Fruit fly (Drosophila melanogaster) S2 (cell line): ENCODE data around the gene CG42449.

ENCODE experiments used
- CG8478 ChIP-seq: fragments of >200 bp; optimal IDR thresholded peaks from 2 replicates; lab custom pipeline; 2018
- CTCF ChIP-seq, 2 experiments: fragments of >200 bp; optimal IDR thresholded peaks; 2 replicates each; lab custom pipeline; 2018

- TF ChIP-seq CTCF (optimal IDR thresholded peaks at IDR 0.05; lab: Kevin White, UChicago), result no peak
- no peak for TF ChIP-seq CG8478
Observed at dm6 chrX:5672243-5673051, 10.6 kb upstream of the CG42449 start, which contains the start of gene RpL35.
